Fruit fly (Drosophila melanogaster) whole organism, embryonic: ENCODE measurements around the gene CG5768.

Source experiments
- CrebB ChIP-seq: fragments of 200-800 bp; sonication (Bioruptor generic); optimal IDR thresholded peaks from 3 replicates; lab custom pipeline; 2018; ENCODE audit warnings: missing biosample characterization, mild to moderate bottlenecking, missing genetic modification characterization
- az2 ChIP-seq: fragments of 200-800 bp; sonication (Bioruptor generic); optimal IDR thresholded peaks from 3 replicates; lab custom pipeline; 2016; ENCODE audit warnings: missing biosample characterization, missing genetic modification characterization

- TF ChIP-seq az2 (GFP tag; lab: Kevin White, UChicago), result no peak
- TF ChIP-seq CrebB (tag; lab: Kevin White, UChicago), result no peak
Observed at dm6 chr3R:24357698-24358097, 32.4 kb downstream of the CG5768 start, which contains the start of gene Golgin84.
